Worm (Caenorhabditis elegans): ENCODE results near the gene R10D12.6.

The R10D12.6 gene

ce11 chrV:13955370-13956089 lies 6.4 kb downstream of the R10D12.6 start:
- TF ChIP-seq alr-1 (tag; optimal IDR thresholded peaks at IDR 0.05): no peak
- no peak for TF ChIP-seq unc-62 (GFP tag; optimal IDR thresholded peaks at IDR 0.05)
- no peak for TF ChIP-seq ceh-16 (tag; optimal IDR thresholded peaks at IDR 0.05)
- no peak for TF ChIP-seq blmp-1 (tag; optimal IDR thresholded peaks at IDR 0.05; ENCODE audit: insufficient read depth)
- no peak for TF ChIP-seq sma-9 (GFP tag; optimal IDR thresholded peaks at IDR 0.05)
- no peak for TF ChIP-seq sma-9 (tag; optimal IDR thresholded peaks at IDR 0.05)
- no peak for TF ChIP-seq peb-1 (tag; optimal IDR thresholded peaks at IDR 0.05)
- no peak for TF ChIP-seq elt-3 (tag; optimal IDR thresholded peaks at IDR 0.05)
- no peak for TF ChIP-seq mbf-1 (tag; optimal IDR thresholded peaks at IDR 0.05)
- TF ChIP-seq unc-39 (tag; optimal IDR thresholded peaks at IDR 0.05): no peak
- no peak for TF ChIP-seq nhr-21 (tag; optimal IDR thresholded peaks at IDR 0.05)
- no peak for TF ChIP-seq Y55F3AM.14 (GFP tag; optimal IDR thresholded peaks at IDR 0.05)
- no peak for TF ChIP-seq mab-5 (tag; optimal IDR thresholded peaks at IDR 0.05)
- no peak for TF ChIP-seq F13H6.1 (tag; optimal IDR thresholded peaks at IDR 0.05)
- no peak for TF ChIP-seq nhr-10 (tag; optimal IDR thresholded peaks at IDR 0.05)
- no peak for TF ChIP-seq nhr-12 (tag; optimal IDR thresholded peaks at IDR 0.05)
- TF ChIP-seq zag-1 (tag; optimal IDR thresholded peaks at IDR 0.05): no peak
- no peak for TF ChIP-seq gmeb-1 (tag; optimal IDR thresholded peaks at IDR 0.05)
- no peak for TF ChIP-seq crh-2 (tag; optimal IDR thresholded peaks at IDR 0.05)
- TF ChIP-seq nhr-25 (tag; optimal IDR thresholded peaks at IDR 0.05): no peak
- no peak for TF ChIP-seq ztf-4 (tag; optimal IDR thresholded peaks at IDR 0.05)

ce11 chrV:13957691-13958090 lies 8.6 kb downstream of the R10D12.6 start:
- TF ChIP-seq lsy-2 (tag; optimal IDR thresholded peaks at IDR 0.05) (no peak), C34F6.9 (tag; optimal IDR thresholded peaks at IDR 0.05) (no peak), sma-3 (GFP tag; optimal IDR thresholded peaks at IDR 0.05) (no peak), gmeb-1 (tag; optimal IDR thresholded peaks at IDR 0.05) (no peak), ztf-4 (tag; optimal IDR thresholded peaks at IDR 0.05) (no peak), blmp-1 (tag; optimal IDR thresholded peaks at IDR 0.05; ENCODE audit: insufficient read depth) (no peak), nhr-10 (tag; optimal IDR thresholded peaks at IDR 0.05) (no peak), nhr-6 (tag; optimal IDR thresholded peaks at IDR 0.05) (no peak), ceh-16 (tag; optimal IDR thresholded peaks at IDR 0.05) (no peak), nhr-237 (tag; optimal IDR thresholded peaks at IDR 0.05) (no peak), sma-9 (GFP tag; optimal IDR thresholded peaks at IDR 0.05) (no peak), sma-9 (tag; optimal IDR thresholded peaks at IDR 0.05) (no peak), mab-5 (tag; optimal IDR thresholded peaks at IDR 0.05) (no peak), nhr-25 (tag; optimal IDR thresholded peaks at IDR 0.05) (no peak)

ce11 chrV:13958247-13958646 lies 9.1 kb downstream of the R10D12.6 start, which contains the start of gene R10D12.10:
Gene R10D12.10 (minus strand): TSS chrV:13958347.
- no peak for TF ChIP-seq ceh-16 (tag; optimal IDR thresholded peaks at IDR 0.05)
- TF ChIP-seq unc-62 (GFP tag; optimal IDR thresholded peaks at IDR 0.05): no peak
- TF ChIP-seq blmp-1 (tag; optimal IDR thresholded peaks at IDR 0.05; ENCODE audit: insufficient read depth): no peak
- TF ChIP-seq C34F6.9 (tag; optimal IDR thresholded peaks at IDR 0.05): no peak
- TF ChIP-seq ztf-1 (GFP tag; conservative IDR thresholded peaks at IDR 0.05): no peak
- no peak for TF ChIP-seq mab-5 (tag; optimal IDR thresholded peaks at IDR 0.05)
- no peak for TF ChIP-seq ZK546.5 (tag; optimal IDR thresholded peaks at IDR 0.05)
- TF ChIP-seq sma-9 (GFP tag; optimal IDR thresholded peaks at IDR 0.05): no peak
- TF ChIP-seq sma-9 (tag; optimal IDR thresholded peaks at IDR 0.05): no peak
- no peak for TF ChIP-seq lin-39 (tag; optimal IDR thresholded peaks at IDR 0.05)
- no peak for TF ChIP-seq nhr-77 (tag; optimal IDR thresholded peaks at IDR 0.05)
- no peak for TF ChIP-seq nhr-21 (tag; optimal IDR thresholded peaks at IDR 0.05)
- TF ChIP-seq nhr-23 (tag; optimal IDR thresholded peaks at IDR 0.05): no peak
- no peak for TF ChIP-seq fos-1 (tag; optimal IDR thresholded peaks at IDR 0.05)
- no peak for TF ChIP-seq nhr-12 (tag; optimal IDR thresholded peaks at IDR 0.05)
- no peak for TF ChIP-seq snpc-4 (tag; optimal IDR thresholded peaks at IDR 0.05)

- TF ChIP-seq nhr-21 (tag; optimal IDR thresholded peaks at IDR 0.05) (no peak), ztf-1 (GFP tag; conservative IDR thresholded peaks at IDR 0.05) (no peak), ama-1 (optimal IDR thresholded peaks at IDR 0.05) (no peak), sma-3 (GFP tag; optimal IDR thresholded peaks at IDR 0.05) (no peak), nhr-77 (tag; optimal IDR thresholded peaks at IDR 0.05) (no peak), mbf-1 (tag; optimal IDR thresholded peaks at IDR 0.05) (no peak), ZK546.5 (tag; optimal IDR thresholded peaks at IDR 0.05) (no peak), nhr-12 (tag; optimal IDR thresholded peaks at IDR 0.05) (no peak), elt-3 (tag; optimal IDR thresholded peaks at IDR 0.05) (no peak), nhr-237 (tag; optimal IDR thresholded peaks at IDR 0.05) (no peak), elt-1 (tag; optimal IDR thresholded peaks at IDR 0.05) (no peak), alr-1 (tag; optimal IDR thresholded peaks at IDR 0.05) (no peak), nhr-23 (tag; optimal IDR thresholded peaks at IDR 0.05) (no peak), nhr-129 (tag; optimal IDR thresholded peaks at IDR 0.05) (no peak), nhr-25 (tag; optimal IDR thresholded peaks at IDR 0.05) (no peak), mdl-1 (tag; optimal IDR thresholded peaks at IDR 0.05) (no peak)
Observed at ce11 chrV:13960916-13961315, 11.8 kb downstream of the R10D12.6 start, which contains the start of gene srh-24. Gene srh-24 (minus strand): TSS chrV:13961016.

Data from whole organism, L2 larva.